Worm (Caenorhabditis elegans) whole organism, young adult: ENCODE results near the gene F31B9.3.

Experiments used
- F33H1.4 ChIP-seq: fragments of 200-800 bp; sonication (Bioruptor generic); IDR thresholded peaks from 2 replicates; pipeline ENCODE4 v1.3.6; 2022; ENCODE audit warnings: missing genetic modification reagents, missing genetic modification characterization, missing compliant biosample characterization
- F49E8.2 ChIP-seq: sonication (generic microtip); optimal IDR thresholded peaks from 3 replicates; lab custom pipeline; 2017; ENCODE audit warnings: missing genetic modification characterization, mild to moderate bottlenecking, missing compliant biosample characterization, antibody characterized with exemption, moderate library complexity; ENCODE audit not compliant: insufficient read depth
- ceh-91 ChIP-seq: fragments of 200-800 bp; sonication (Bioruptor generic); IDR thresholded peaks from 2 replicates; pipeline ENCODE4 v1.3.6; 2022; ENCODE audit warnings: missing genetic modification reagents, missing genetic modification characterization, missing compliant biosample characterization
- ets-4 ChIP-seq: fragments of 200-800 bp; sonication (Bioruptor generic); optimal IDR thresholded peaks from 2 replicates; lab custom pipeline; 2018; ENCODE audit warnings: mild to moderate bottlenecking, missing genetic modification characterization, missing compliant biosample characterization
- lag-1 ChIP-seq: fragments of 200-800 bp; sonication (Bioruptor generic); IDR thresholded peaks from 2 replicates; pipeline ENCODE4 v1.3.6; 2022; ENCODE audit warnings: missing genetic modification reagents, missing genetic modification characterization, missing compliant biosample characterization
- mel-28 ChIP-seq: sonication (generic microtip); optimal IDR thresholded peaks from 2 replicates; lab custom pipeline; 2016; ENCODE audit warnings: borderline replicate concordance, mild to moderate bottlenecking, missing genetic modification characterization, missing compliant biosample characterization
- mes-4 ChIP-seq: sonication (generic microtip); optimal IDR thresholded peaks from 2 replicates; lab custom pipeline; 2016; ENCODE audit warnings: missing genotype, missing genetic modification characterization, missing compliant biosample characterization
- nhr-80 ChIP-seq: sonication (generic microtip); optimal IDR thresholded peaks from 2 replicates; lab custom pipeline; 2016; ENCODE audit warnings: missing genetic modification characterization, missing compliant biosample characterization
- repo-1 ChIP-seq: sonication (generic microtip); optimal IDR thresholded peaks from 2 replicates; lab custom pipeline; 2017; ENCODE audit warnings: mild to moderate bottlenecking, missing genetic modification characterization, missing compliant biosample characterization
- snpc-1.3 ChIP-seq: sonication (generic microtip); optimal IDR thresholded peaks from 2 replicates; lab custom pipeline; 2017; ENCODE audit warnings: missing genetic modification characterization, mild to moderate bottlenecking, missing compliant biosample characterization, antibody characterized with exemption, moderate library complexity, missing genotype, missing genetic modification reagents; ENCODE audit not compliant: insufficient read depth
- snpc-4 ChIP-seq, 5 experiments: fragments of 150-350 bp in 1 of 5; sonication (generic microtip) in 4 of 5; optimal IDR thresholded peaks; 2 replicates each; lab custom pipeline; 2014 to 2018; ENCODE audit warnings: missing genetic modification characterization in 5 of 5, missing biosample characterization in 3 of 5, antibody characterized with exemption in 2 of 5, mild to moderate bottlenecking in 2 of 5, missing compliant biosample characterization in 2 of 5, missing genotype in 2 of 5, moderate library complexity in 2 of 5, missing genetic modification reagents in 1 of 5

DNA sequence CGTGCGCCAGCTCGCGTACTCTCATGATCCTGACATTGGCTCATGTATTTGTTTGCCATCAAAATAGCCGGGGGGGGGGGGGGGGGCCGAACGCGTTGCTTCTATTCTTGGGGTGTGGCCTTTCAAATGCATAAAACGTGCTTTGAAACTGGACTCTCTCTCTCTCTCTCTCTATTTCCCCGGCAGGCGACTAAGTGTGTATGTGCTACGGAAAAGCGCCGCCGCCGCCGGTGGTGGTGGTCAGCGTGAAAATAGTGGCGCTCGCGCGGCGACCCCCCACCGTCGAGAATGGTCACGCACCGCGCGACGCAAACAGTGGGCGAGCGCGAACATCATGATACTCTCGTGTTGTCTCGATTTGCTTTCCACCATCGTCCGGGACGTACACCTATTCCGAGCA lies 42.5 kb upstream of the F31B9.3 start:
- no peak for TF ChIP-seq snpc-4 (GFP tag; optimal IDR thresholded peaks at IDR 0.05; lab: Kevin White, UChicago)
- no peak for TF ChIP-seq snpc-4 (tag; optimal IDR thresholded peaks at IDR 0.05; lab: Kevin White, UChicago)
- no peak for TF ChIP-seq F33H1.4 (GFP tag; lab: Robert Waterston, UW)
- TF ChIP-seq ceh-91 (GFP tag; lab: Robert Waterston, UW) = no peak
- TF ChIP-seq lag-1 (GFP tag; lab: Robert Waterston, UW) = no peak
- no peak for TF ChIP-seq F49E8.2
- no peak for TF ChIP-seq snpc-1.3 (tag; lab: Kevin White, UChicago)
- TF ChIP-seq mes-4 = no peak
- no peak for TF ChIP-seq mel-28 (tag; lab: Kevin White, UChicago)
- no peak for TF ChIP-seq ets-4 (GFP tag; lab: Kevin White, UChicago)
- TF ChIP-seq repo-1 (tag; lab: Kevin White, UChicago) = no peak
- no peak for TF ChIP-seq nhr-80 (tag; lab: Kevin White, UChicago)
